Fruit fly (Drosophila melanogaster) whole organism: ENCODE results near the gene CG9175.

Experiments
- CG8478 ChIP-seq: fragments of >200 bp; optimal IDR thresholded peaks from 2 replicates; lab custom pipeline; 2018; ENCODE audit warnings: inconsistent platforms
- Dll ChIP-seq: fragments of >200 bp; optimal IDR thresholded peaks from 2 replicates; lab custom pipeline; 2017
- EcR ChIP-seq, 2 experiments: fragments of >200 bp; optimal IDR thresholded peaks; 2 replicates each; lab custom pipeline; 2017; ENCODE audit warnings: missing biosample characterization in 2 of 2, missing genetic modification characterization in 2 of 2, missing genetic modification reagents in 2 of 2
- pan ChIP-seq: fragments of >200 bp; optimal IDR thresholded peaks from 2 replicates; lab custom pipeline; 2017
- psq ChIP-seq: fragments of >200 bp; optimal IDR thresholded peaks from 2 replicates; lab custom pipeline; 2017
- usp ChIP-seq: fragments of >200 bp; optimal IDR thresholded peaks from 2 replicates; lab custom pipeline; 2017; ENCODE audit warnings: missing biosample characterization, missing genetic modification characterization, mixed read lengths

The CG9175 gene

dm6 chr2L:6098479-6099269 is at the start of gene CG9175:
CG9175 (minus strand) TSS chr2L:6098966.
- TF ChIP-seq psq (lab: Kevin White, UChicago), result no peak

dm6 chr2L:6139082-6139481 is 40.3 kb upstream of the CG9175 start, which contains the start of gene CG13991:
CG13991 (plus strand) TSS chr2L:6139382.
- no peak for TF ChIP-seq psq (lab: Kevin White, UChicago)
- TF ChIP-seq pan (lab: Kevin White, UChicago), result no peak
- no peak for TF ChIP-seq EcR (GFP tag; optimal IDR thresholded peaks at IDR 0.05; lab: Kevin White, UChicago)
- no peak for TF ChIP-seq usp
- TF ChIP-seq Dll, result no peak
- no peak for TF ChIP-seq CG8478 (lab: Kevin White, UChicago)

dm6 chr2L:6130522-6131073 is 31.8 kb upstream of the CG9175 start, which contains the start of the genes B9d2, tctn and CG9222:
B9d2 (minus strand) TSS chr2L:6130651.
tctn (minus strand) TSS chr2L:6130651.
CG9222 (plus strand) TSS chr2L:6131023.
- TF ChIP-seq usp (no peak), psq (lab: Kevin White, UChicago) (no peak), CG8478 (lab: Kevin White, UChicago) (no peak), Dll (no peak), EcR (GFP tag; optimal IDR thresholded peaks at IDR 0.05; lab: Kevin White, UChicago) (no peak), pan (lab: Kevin White, UChicago) (no peak)

- no peak for TF ChIP-seq Dll
- TF ChIP-seq psq (lab: Kevin White, UChicago), result no peak
- TF ChIP-seq pan (lab: Kevin White, UChicago), result no peak
- no peak for TF ChIP-seq usp
- TF ChIP-seq EcR (GFP tag; optimal IDR thresholded peaks at IDR 0.05; lab: Kevin White, UChicago), result no peak
These were observed 28.7 kb upstream of the CG9175 start, which contains the start of gene WDR79 for dm6 chr2L:6127478-6127877. WDR79 (minus strand) TSS chr2L:6127775.

dm6 chr2L:6124815-6125214 is 26.0 kb upstream of the CG9175 start, which contains the start of gene Arpc4:
Arpc4 (plus strand) TSS chr2L:6125132.
- no peak for TF ChIP-seq psq (lab: Kevin White, UChicago)
- TF ChIP-seq pan (lab: Kevin White, UChicago), result no peak
- no peak for TF ChIP-seq CG8478 (lab: Kevin White, UChicago)
- TF ChIP-seq EcR (GFP tag; optimal IDR thresholded peaks at IDR 0.05; lab: Kevin White, UChicago), result no peak
- TF ChIP-seq Dll, result no peak
- TF ChIP-seq usp, result no peak

dm6 chr2L:6118212-6118611 is 19.4 kb upstream of the CG9175 start, which contains the start of gene CG31642:
CG31642 (plus strand) TSS chr2L:6118512.
- no peak for TF ChIP-seq pan (lab: Kevin White, UChicago)
- no peak for TF ChIP-seq usp
- no peak for TF ChIP-seq psq (lab: Kevin White, UChicago)
- TF ChIP-seq CG8478 (lab: Kevin White, UChicago), result no peak
- TF ChIP-seq EcR (GFP tag; optimal IDR thresholded peaks at IDR 0.05; lab: Kevin White, UChicago), result no peak
- no peak for TF ChIP-seq Dll

- no peak for TF ChIP-seq CG8478 (lab: Kevin White, UChicago)
- TF ChIP-seq pan (lab: Kevin White, UChicago), result no peak
- no peak for TF ChIP-seq psq (lab: Kevin White, UChicago)
- TF ChIP-seq usp, result no peak
- no peak for TF ChIP-seq EcR (GFP tag; optimal IDR thresholded peaks at IDR 0.05; lab: Kevin White, UChicago)
These were observed 12.0 kb upstream of the CG9175 start for dm6 chr2L:6110781-6111180.

dm6 chr2L:6109313-6109847 is 10.6 kb upstream of the CG9175 start:
- TF ChIP-seq usp (no peak), pan (lab: Kevin White, UChicago) (no peak), Dll (no peak), CG8478 (lab: Kevin White, UChicago) (no peak), psq (lab: Kevin White, UChicago) (no peak), EcR (GFP tag; optimal IDR thresholded peaks at IDR 0.05; lab: Kevin White, UChicago) (no peak)

- TF ChIP-seq Dll (no peak), pan (lab: Kevin White, UChicago) (peak; percentile 10), usp (no peak)
These were observed 1.5 kb upstream of the CG9175 start, which contains the start of gene stai for dm6 chr2L:6100202-6100689. stai (plus strand) TSS chr2L:6100377.

dm6 chr2L:6099270-6099644 is 491 bp upstream of the CG9175 start:
- TF ChIP-seq usp (no peak), CG8478 (lab: Kevin White, UChicago) (no peak), pan (lab: Kevin White, UChicago) (no peak)

- TF ChIP-seq Dll (no peak), psq (lab: Kevin White, UChicago) (no peak), CG8478 (lab: Kevin White, UChicago) (no peak), usp (no peak)
These were observed 6.5 kb downstream of the CG9175 start for dm6 chr2L:6092300-6092699.
